Fruit fly (Drosophila melanogaster) whole organism, embryonic: ENCODE measurements around the gene CG43156.
A peak's percentile ranks its signal among the peaks of the same experiment; 100 is the strongest.

Source experiments
- CG10431 ChIP-seq: fragments of 200-800 bp; sonication (Bioruptor generic); optimal IDR thresholded peaks from 3 replicates; lab custom pipeline; 2018; ENCODE audit warnings: missing biosample characterization, mild to moderate bottlenecking, missing genetic modification characterization
- CG11093 ChIP-seq: fragments of 200-800 bp; sonication (Bioruptor generic); IDR thresholded peaks from 3 replicates; pipeline ENCODE4 v1.3.6; 2022; ENCODE audit warnings: missing biosample characterization, missing genetic modification characterization
- CG12942 ChIP-seq: fragments of 200-800 bp; sonication (Bioruptor generic); optimal IDR thresholded peaks from 3 replicates; lab custom pipeline; 2016; ENCODE audit warnings: missing biosample characterization, missing genetic modification characterization
- CG17328 ChIP-seq: fragments of 200-800 bp; sonication (Bioruptor generic); IDR thresholded peaks from 2 replicates; pipeline ENCODE4 v1.3.6; 2022; ENCODE audit warnings: missing biosample characterization, missing genetic modification characterization
- CG18476 ChIP-seq: fragments of 200-800 bp; sonication (Bioruptor generic); optimal IDR thresholded peaks from 2 replicates; lab custom pipeline; 2016; ENCODE audit warnings: missing biosample characterization, mild to moderate bottlenecking, missing genetic modification characterization
- CG18764 ChIP-seq: fragments of 200-800 bp; sonication (Bioruptor generic); optimal IDR thresholded peaks from 3 replicates; lab custom pipeline; 2016; ENCODE audit warnings: missing biosample characterization, missing genetic modification characterization
- CG30020 ChIP-seq: fragments of 200-800 bp; optimal IDR thresholded peaks from 2 replicates; lab custom pipeline; 2019; ENCODE audit warnings: missing biosample characterization, mild to moderate bottlenecking, missing genetic modification characterization, moderate library complexity
- CG31388 ChIP-seq: fragments of 200-800 bp; sonication (Bioruptor generic); optimal IDR thresholded peaks from 2 replicates; lab custom pipeline; 2016; ENCODE audit warnings: missing biosample characterization, missing genetic modification characterization
- CG4424 ChIP-seq: fragments of 200-800 bp; sonication (Bioruptor generic); optimal IDR thresholded peaks from 3 replicates; lab custom pipeline; 2016; ENCODE audit warnings: missing biosample characterization, missing genetic modification characterization
- CG6654 ChIP-seq: fragments of 200-800 bp; sonication (Bioruptor generic); optimal IDR thresholded peaks from 2 replicates; lab custom pipeline; 2017; ENCODE audit warnings: missing biosample characterization, mild to moderate bottlenecking, missing genetic modification characterization
- CG6854 ChIP-seq: fragments of 200-800 bp; sonication (Bioruptor generic); optimal IDR thresholded peaks from 3 replicates; lab custom pipeline; 2017; ENCODE audit warnings: missing biosample characterization, mild to moderate bottlenecking, missing genetic modification characterization
- CG7987 ChIP-seq: fragments of 200-800 bp; sonication (Bioruptor generic); optimal IDR thresholded peaks from 2 replicates; lab custom pipeline; 2018; ENCODE audit warnings: missing biosample characterization, mild to moderate bottlenecking, missing genetic modification characterization, moderate library complexity
- CG8089 ChIP-seq: fragments of 200-800 bp; sonication (Bioruptor generic); optimal IDR thresholded peaks from 3 replicates; lab custom pipeline; 2016; ENCODE audit warnings: missing biosample characterization, missing genetic modification characterization
- CG9817 ChIP-seq: fragments of 200-800 bp; sonication (Bioruptor generic); optimal IDR thresholded peaks from 2 replicates; lab custom pipeline; 2018; ENCODE audit warnings: missing biosample characterization, mild to moderate bottlenecking, missing genetic modification characterization, moderate library complexity
- CG9876 ChIP-seq: fragments of 200-800 bp; sonication (Bioruptor generic); optimal IDR thresholded peaks from 2 replicates; lab custom pipeline; 2016; ENCODE audit warnings: missing biosample characterization, missing genetic modification characterization
- Camta ChIP-seq: fragments of 200-800 bp; sonication (Bioruptor generic); optimal IDR thresholded peaks from 2 replicates; lab custom pipeline; 2016; ENCODE audit warnings: missing biosample characterization, missing genetic modification characterization
- Dek ChIP-seq: fragments of 200-800 bp; sonication (Bioruptor generic); optimal IDR thresholded peaks from 3 replicates; lab custom pipeline; 2019; ENCODE audit warnings: missing biosample characterization, mild to moderate bottlenecking, missing genetic modification characterization, moderate library complexity
- Dfd ChIP-seq, 2 experiments: fragments of >200 bp; optimal IDR thresholded peaks; 2 replicates each; lab custom pipeline; 2017; ENCODE audit warnings: missing biosample characterization in 2 of 2, missing genetic modification characterization in 2 of 2
- Dip3 ChIP-seq: fragments of 200-800 bp; sonication (Bioruptor generic); optimal IDR thresholded peaks from 3 replicates; lab custom pipeline; 2016; ENCODE audit warnings: missing biosample characterization, missing genetic modification characterization
- E2f1 ChIP-seq: fragments of 200-800 bp; sonication (Bioruptor generic); IDR thresholded peaks from 2 replicates; pipeline ENCODE4 v1.3.6; 2022; ENCODE audit warnings: missing biosample characterization, missing genetic modification characterization
- Hand ChIP-seq: fragments of 200-800 bp; sonication (Bioruptor generic); optimal IDR thresholded peaks from 2 replicates; lab custom pipeline; 2017; ENCODE audit warnings: mild to moderate bottlenecking, missing biosample characterization, missing genetic modification reagents, missing genetic modification characterization
- Hr51 ChIP-seq, 2 experiments: fragments of 200-800 bp; sonication (Bioruptor generic); optimal IDR thresholded peaks; 2 replicates in 1 of 2; 3 replicates in 1 of 2; lab custom pipeline; 2016 to 2018; ENCODE audit warnings: missing biosample characterization in 2 of 2, missing genetic modification characterization in 2 of 2, mild to moderate bottlenecking in 1 of 2, moderate library complexity in 1 of 2
- Hr78 ChIP-seq, 2 experiments: fragments of 200-800 bp in 1 of 2; fragments of >200 bp in 1 of 2; sonication (Bioruptor generic) in 1 of 2; optimal IDR thresholded peaks; 2 replicates each; lab custom pipeline; 2017 to 2019; ENCODE audit warnings: missing biosample characterization in 2 of 2, missing genetic modification characterization in 2 of 2, mild to moderate bottlenecking in 1 of 2, moderate library complexity in 1 of 2
- MBD-R2 ChIP-seq: fragments of 200-800 bp; sonication (Bioruptor generic); IDR thresholded peaks from 2 replicates; pipeline ENCODE4 v1.3.6; 2022; ENCODE audit warnings: missing biosample characterization, missing genetic modification characterization
- Mes4 ChIP-seq: fragments of 200-800 bp; sonication (Bioruptor generic); optimal IDR thresholded peaks from 2 replicates; lab custom pipeline; 2016; ENCODE audit warnings: missing biosample characterization, missing genetic modification characterization
- Nf-YA ChIP-seq: fragments of 200-800 bp; sonication (Bioruptor generic); IDR thresholded peaks from 2 replicates; pipeline ENCODE4 v1.3.6; 2022; ENCODE audit warnings: missing biosample characterization, missing genetic modification characterization
- PHDP ChIP-seq: fragments of 200-800 bp; sonication (Bioruptor generic); optimal IDR thresholded peaks from 3 replicates; lab custom pipeline; 2018; ENCODE audit warnings: missing biosample characterization, mild to moderate bottlenecking, missing genetic modification characterization, moderate library complexity
- Sin3A ChIP-seq: fragments of >200 bp; optimal IDR thresholded peaks from 2 replicates; lab custom pipeline; 2018
- Trl ChIP-seq, 3 experiments: fragments of >200 bp in 2 of 3; fragments of 200-800 bp in 1 of 3; sonication (Bioruptor generic) in 1 of 3; optimal IDR thresholded peaks; 2 replicates in 1 of 3; 3 replicates in 2 of 3; lab custom pipeline; 2016 to 2017; ENCODE audit warnings: missing biosample characterization in 1 of 3, missing genetic modification characterization in 1 of 3
- Xbp1 ChIP-seq: fragments of 200-800 bp; sonication (Bioruptor generic); optimal IDR thresholded peaks from 3 replicates; lab custom pipeline; 2016; ENCODE audit warnings: missing biosample characterization, mild to moderate bottlenecking, missing genetic modification characterization
- bab2 ChIP-seq: fragments of 200-800 bp; sonication (Bioruptor generic); optimal IDR thresholded peaks from 2 replicates; lab custom pipeline; 2016; ENCODE audit warnings: missing biosample characterization, missing genetic modification characterization
- corto ChIP-seq: fragments of 200-800 bp; sonication (Bioruptor generic); optimal IDR thresholded peaks from 2 replicates; lab custom pipeline; 2016; ENCODE audit warnings: missing biosample characterization, mild to moderate bottlenecking, missing genetic modification characterization, moderate library complexity
- croc ChIP-seq: fragments of 200-800 bp; sonication (Bioruptor generic); conservative IDR thresholded peaks from 3 replicates; pipeline ENCODE4 v1.3.6; 2022; ENCODE audit warnings: missing biosample characterization, missing genetic modification characterization
- crp ChIP-seq, 2 experiments: fragments of 200-800 bp; sonication (Bioruptor generic); optimal IDR thresholded peaks; 2 replicates in 1 of 2; 3 replicates in 1 of 2; lab custom pipeline; 2017; ENCODE audit warnings: missing biosample characterization in 2 of 2, missing genetic modification characterization in 2 of 2, mild to moderate bottlenecking in 1 of 2, moderate library complexity in 1 of 2
- da ChIP-seq: fragments of 200-800 bp; sonication (Bioruptor generic); optimal IDR thresholded peaks from 2 replicates; lab custom pipeline; 2016; ENCODE audit warnings: missing biosample characterization, missing genetic modification characterization
- dpn ChIP-seq, 2 experiments: fragments of 200-800 bp; sonication (Bioruptor generic); optimal IDR thresholded peaks; 3 replicates each; lab custom pipeline; 2016; ENCODE audit warnings: missing biosample characterization in 2 of 2, missing genetic modification characterization in 2 of 2
- emc ChIP-seq: fragments of 200-800 bp; sonication (Bioruptor generic); optimal IDR thresholded peaks from 2 replicates; lab custom pipeline; 2016; ENCODE audit warnings: missing biosample characterization, missing genetic modification characterization
- eve ChIP-seq, 2 experiments: fragments of >200 bp; optimal IDR thresholded peaks; 2 replicates each; lab custom pipeline; 2017; ENCODE audit warnings: missing biosample characterization in 2 of 2, missing genetic modification characterization in 2 of 2
- ewg ChIP-seq: fragments of 200-800 bp; sonication (Bioruptor generic); optimal IDR thresholded peaks from 3 replicates; lab custom pipeline; 2017; ENCODE audit warnings: mild to moderate bottlenecking, missing biosample characterization, missing genetic modification reagents, missing genetic modification characterization
- gro ChIP-seq: fragments of 200-800 bp; sonication (Bioruptor generic); optimal IDR thresholded peaks from 2 replicates; lab custom pipeline; 2016; ENCODE audit warnings: missing biosample characterization, missing genetic modification characterization
- ind ChIP-seq: fragments of 200-800 bp; sonication (Bioruptor generic); optimal IDR thresholded peaks from 3 replicates; lab custom pipeline; 2016; ENCODE audit warnings: missing biosample characterization, missing genetic modification characterization
- klu ChIP-seq: fragments of 200-800 bp; sonication (Bioruptor generic); IDR thresholded peaks from 2 replicates; pipeline ENCODE4 v1.3.6; 2022; ENCODE audit warnings: missing biosample characterization, missing genetic modification characterization
- luna ChIP-seq: fragments of 200-800 bp; sonication (Bioruptor generic); optimal IDR thresholded peaks from 2 replicates; lab custom pipeline; 2016; ENCODE audit warnings: missing biosample characterization, missing genetic modification characterization
- peb ChIP-seq: fragments of 200-800 bp; sonication (Bioruptor generic); IDR thresholded peaks from 2 replicates; pipeline ENCODE4 v1.3.6; 2022; ENCODE audit warnings: missing biosample characterization, missing genetic modification characterization
- pfk ChIP-seq: fragments of 200-800 bp; sonication (Bioruptor generic); optimal IDR thresholded peaks from 2 replicates; lab custom pipeline; 2018; ENCODE audit warnings: missing biosample characterization, mild to moderate bottlenecking, missing genetic modification characterization, moderate library complexity
- slou ChIP-seq: fragments of 200-800 bp; sonication (Bioruptor generic); optimal IDR thresholded peaks from 3 replicates; lab custom pipeline; 2016; ENCODE audit warnings: missing biosample characterization, missing genetic modification characterization
- sr ChIP-seq: fragments of 200-800 bp; sonication (Bioruptor generic); IDR thresholded peaks from 3 replicates; pipeline ENCODE4 v1.3.6; 2022; ENCODE audit warnings: missing biosample characterization, missing genetic modification characterization
- sug ChIP-seq: fragments of 200-800 bp; optimal IDR thresholded peaks from 2 replicates; lab custom pipeline; 2019; ENCODE audit warnings: missing biosample characterization, mild to moderate bottlenecking, missing genetic modification characterization, moderate library complexity
- vnd ChIP-seq: fragments of 200-800 bp; sonication (Bioruptor generic); IDR thresholded peaks from 3 replicates; pipeline ENCODE4 v1.3.6; 2022; ENCODE audit warnings: missing biosample characterization, missing genetic modification characterization; ENCODE audit not compliant: partially characterized antibody
- zen2 ChIP-seq: fragments of 200-800 bp; sonication (Bioruptor generic); IDR thresholded peaks from 3 replicates; pipeline ENCODE4 v1.3.6; 2022; ENCODE audit warnings: missing biosample characterization, missing genetic modification characterization; ENCODE audit not compliant: partially characterized antibody

CG43156 gene

DNA sequence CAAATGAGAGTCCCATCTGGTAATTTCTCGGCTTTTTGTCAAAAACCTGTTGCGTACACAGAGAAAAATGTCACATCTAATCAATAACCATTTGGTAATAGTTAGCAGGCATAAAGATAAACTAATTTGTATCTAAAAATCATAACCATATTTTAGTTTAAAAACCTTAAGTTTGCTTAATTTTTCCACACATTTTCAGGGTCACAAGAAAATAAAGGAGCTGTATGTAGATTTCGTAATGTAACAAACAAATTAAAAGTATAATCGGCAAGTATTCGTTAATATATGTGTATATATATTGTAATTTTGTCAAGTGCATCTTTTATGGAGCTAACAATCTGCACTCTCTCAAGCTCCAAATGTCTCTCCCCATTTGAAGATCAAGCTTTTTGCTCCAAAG, 14.3 kb upstream of the CG43156 start (continued):
- TF ChIP-seq emc (GFP tag; lab: Kevin White, UChicago) (no peak), Hand (GFP tag; lab: Kevin White, UChicago) (peak; percentile 70), CG8089 (peak; percentile 42), CG31388 (GFP tag; lab: Kevin White, UChicago) (peak; percentile 28), Mes4 (GFP tag; lab: Kevin White, UChicago) (peak; percentile 57), Camta (GFP tag; lab: Kevin White, UChicago) (peak; percentile 84), CG18476 (GFP tag; lab: Kevin White, UChicago) (peak; percentile 68), gro (GFP tag; lab: Kevin White, UChicago) (peak; percentile 56), Trl (optimal IDR thresholded peaks at IDR 0.05; lab: Kevin White, UChicago) (peak; percentile 33 to 64), Trl (GFP tag; optimal IDR thresholded peaks at IDR 0.05; lab: Kevin White, UChicago) (peak; percentile 69), CG11093 (peak; percentile 78), bab2 (GFP tag; lab: Kevin White, UChicago) (peak; percentile 84), Hr51 (GFP tag; optimal IDR thresholded peaks at IDR 0.05; lab: Kevin White, UChicago) (peak; percentile 43 to 94), luna (GFP tag; lab: Kevin White, UChicago) (peak; percentile 9), CG6654 (GFP tag; lab: Kevin White, UChicago) (peak; percentile 63), CG10431 (GFP tag; lab: Kevin White, UChicago) (peak; percentile 71), eve (GFP tag; optimal IDR thresholded peaks at IDR 0.05; lab: Kevin White, UChicago) (peak in 1 of 2 experiments; percentile 91), Dfd (GFP tag; optimal IDR thresholded peaks at IDR 0.05; lab: Kevin White, UChicago) (no peak), CG6854 (GFP tag; lab: Kevin White, UChicago) (peak; percentile 81), CG17328 (GFP tag; lab: Robert Waterston, UW) (peak; percentile 82), CG9817 (tag; lab: Kevin White, UChicago) (peak; percentile 87), Dek (tag; lab: Kevin White, UChicago) (peak; percentile 88), sr (GFP tag; lab: Robert Waterston, UW) (peak; percentile 35; the same call in 1 of the 3 replicates), CG12942 (peak; percentile 72), slou (GFP tag; lab: Kevin White, UChicago) (peak; percentile 86), Sin3A (no peak), klu (GFP tag; lab: Robert Waterston, UW) (peak; percentile 81), CG30020 (tag; lab: Kevin White, UChicago) (peak; percentile 72), peb (GFP tag; lab: Robert Waterston, UW) (peak; percentile 74), vnd (GFP tag; lab: Robert Waterston, UW) (no peak), E2f1 (GFP tag; lab: Robert Waterston, UW) (peak; percentile 85), da (GFP tag; lab: Kevin White, UChicago) (peak; percentile 26), CG7987 (peak; percentile 66), dpn (GFP tag; optimal IDR thresholded peaks at IDR 0.05; lab: Kevin White, UChicago) (peak; percentile 85 to 87), CG9876 (GFP tag; lab: Kevin White, UChicago) (peak; percentile 14), ewg (GFP tag; lab: Kevin White, UChicago) (peak; percentile 83), Nf-YA (GFP tag; lab: Robert Waterston, UW) (peak; percentile 73), Xbp1 (GFP tag; lab: Kevin White, UChicago) (peak; percentile 90), croc (peak; percentile 87), PHDP (peak; percentile 94), corto (GFP tag; lab: Kevin White, UChicago) (peak; percentile 64), pfk (no peak), Hr78 (GFP tag; optimal IDR thresholded peaks at IDR 0.05; lab: Kevin White, UChicago) (peak in 1 of 2 experiments; percentile 79), zen2 (GFP tag; lab: Robert Waterston, UW) (no peak), MBD-R2 (GFP tag; lab: Robert Waterston, UW) (peak; percentile 28; the same call in 1 of the 2 replicates), sug (tag; lab: Kevin White, UChicago) (peak; percentile 92), crp (GFP tag; optimal IDR thresholded peaks at IDR 0.05; lab: Kevin White, UChicago) (peak in 1 of 2 experiments; percentile 45), CG18764 (GFP tag; lab: Kevin White, UChicago) (peak; percentile 74), Dip3 (GFP tag; lab: Kevin White, UChicago) (peak; percentile 69), ind (GFP tag; lab: Kevin White, UChicago) (peak; percentile 82), CG4424 (GFP tag; lab: Kevin White, UChicago) (peak; percentile 88)
